Worm (Caenorhabditis elegans) whole organism, early embryonic: Measurements from ENCODE around the gene dos-2.

Experiments
- B0310.2 ChIP-seq: sonication (generic microtip); optimal IDR thresholded peaks from 2 replicates; lab custom pipeline; 2016; ENCODE audit warnings: mild to moderate bottlenecking, missing genetic modification characterization, missing compliant biosample characterization
- F13C5.2 ChIP-seq: sonication (generic microtip); optimal IDR thresholded peaks from 2 replicates; lab custom pipeline; 2017; ENCODE audit warnings: mild to moderate bottlenecking, missing genetic modification characterization, inconsistent platforms, missing compliant biosample characterization
- aly-1 ChIP-seq: sonication (generic microtip); optimal IDR thresholded peaks from 2 replicates; lab custom pipeline; 2016; ENCODE audit warnings: missing genetic modification characterization, missing compliant biosample characterization
- ama-1 ChIP-seq: fragments of 150-350 bp; optimal IDR thresholded peaks from 2 replicates; lab custom pipeline; 2014
- ceh-13 ChIP-seq: fragments of 200-800 bp; sonication (Bioruptor generic); optimal IDR thresholded peaks from 2 replicates; lab custom pipeline; 2018; ENCODE audit warnings: mild to moderate bottlenecking, missing genetic modification characterization, missing compliant biosample characterization
- ceh-36 ChIP-seq: sonication (generic microtip); optimal IDR thresholded peaks from 2 replicates; lab custom pipeline; 2016; ENCODE audit warnings: missing genetic modification characterization, inconsistent platforms, missing compliant biosample characterization
- ets-7 ChIP-seq: sonication (generic microtip); optimal IDR thresholded peaks from 2 replicates; lab custom pipeline; 2016; ENCODE audit warnings: missing genotype, missing genetic modification characterization, missing compliant biosample characterization
- flt-1 ChIP-seq: fragments of 200-800 bp; sonication (Bioruptor generic); IDR thresholded peaks from 2 replicates; pipeline ENCODE4 v1.3.6; 2022; ENCODE audit warnings: missing genetic modification characterization, missing compliant biosample characterization
- hmbx-1 ChIP-seq: sonication (generic microtip); optimal IDR thresholded peaks from 2 replicates; lab custom pipeline; 2016; ENCODE audit warnings: mild to moderate bottlenecking, missing genetic modification characterization, missing compliant biosample characterization
- hmg-4 ChIP-seq: fragments of 200-800 bp; sonication (Bioruptor generic); optimal IDR thresholded peaks from 2 replicates; lab custom pipeline; 2018; ENCODE audit warnings: mild to moderate bottlenecking, missing genetic modification characterization, missing compliant biosample characterization
- hnd-1 ChIP-seq: sonication (generic microtip); optimal IDR thresholded peaks from 2 replicates; lab custom pipeline; 2016; ENCODE audit warnings: missing genetic modification characterization, missing compliant biosample characterization
- pes-1 ChIP-seq: fragments of 200-800 bp; sonication (Bioruptor generic); IDR thresholded peaks from 2 replicates; pipeline ENCODE4 v1.3.6; 2022; ENCODE audit warnings: missing genetic modification reagents, missing genetic modification characterization, missing compliant biosample characterization
- scrt-1 ChIP-seq: fragments of 200-800 bp; sonication (Bioruptor generic); IDR thresholded peaks from 2 replicates; pipeline ENCODE4 v1.3.6; 2022; ENCODE audit warnings: missing genetic modification characterization, missing compliant biosample characterization
- sea-1 ChIP-seq: fragments of 200-800 bp; sonication (Bioruptor generic); conservative IDR thresholded peaks from 2 replicates; pipeline ENCODE4 v1.3.6; 2022; ENCODE audit warnings: missing genetic modification characterization, missing compliant biosample characterization
- tbx-11 ChIP-seq: fragments of 200-800 bp; sonication (Bioruptor generic); IDR thresholded peaks from 2 replicates; pipeline ENCODE4 v1.3.6; 2022; ENCODE audit warnings: missing genetic modification characterization, missing compliant biosample characterization
- tbx-37 ChIP-seq: fragments of 200-800 bp; sonication (Bioruptor generic); conservative IDR thresholded peaks from 2 replicates; pipeline ENCODE4 v1.3.6; 2022; ENCODE audit warnings: missing genetic modification reagents, missing genetic modification characterization, missing compliant biosample characterization
- tra-4 ChIP-seq: sonication (generic microtip); optimal IDR thresholded peaks from 2 replicates; lab custom pipeline; 2017; ENCODE audit warnings: missing genetic modification characterization, missing compliant biosample characterization

The dos-2 gene

ce11 chrII:4007972-4008371 is 31.9 kb downstream of the dos-2 start:
- TF ChIP-seq flt-1 (GFP tag; lab: Robert Waterston, UW) (no peak), sea-1 (GFP tag; lab: Robert Waterston, UW) (no peak), tra-4 (no peak), tbx-37 (GFP tag; lab: Robert Waterston, UW) (no peak)

ce11 chrII:4011518-4011917 is 35.5 kb downstream of the dos-2 start:
- no peak for TF ChIP-seq ceh-13 (GFP tag; lab: Kevin White, UChicago)
- no peak for TF ChIP-seq ets-7 (tag; lab: Kevin White, UChicago)
- TF ChIP-seq scrt-1 (GFP tag; lab: Robert Waterston, UW) = no peak
- no peak for TF ChIP-seq aly-1 (tag; lab: Kevin White, UChicago)
- TF ChIP-seq tbx-37 (GFP tag; lab: Robert Waterston, UW) = no peak

ce11 chrII:4018617-4019016 is 42.6 kb downstream of the dos-2 start, which contains the start of gene K07D4.6:
TSS of gene K07D4.6 (minus strand) at chrII:4018717.
- TF ChIP-seq hmg-4 (GFP tag; lab: Kevin White, UChicago) (no peak), tra-4 (no peak), ceh-13 (GFP tag; lab: Kevin White, UChicago) (no peak), ets-7 (tag; lab: Kevin White, UChicago) (no peak), ama-1 (no peak), pes-1 (GFP tag; lab: Robert Waterston, UW) (no peak), scrt-1 (GFP tag; lab: Robert Waterston, UW) (no peak)

ce11 chrII:4025462-4025861 is 49.4 kb downstream of the dos-2 start, which contains the start of gene K07D4.5:
TSS of gene K07D4.5 (minus strand) at chrII:4025562.
- TF ChIP-seq F13C5.2 (tag; lab: Kevin White, UChicago) = no peak
- no peak for TF ChIP-seq ceh-36 (tag; lab: Kevin White, UChicago)
- TF ChIP-seq tbx-37 (GFP tag; lab: Robert Waterston, UW) = no peak
- TF ChIP-seq B0310.2 (tag; lab: Kevin White, UChicago) = no peak
- TF ChIP-seq scrt-1 (GFP tag; lab: Robert Waterston, UW) = no peak
- no peak for TF ChIP-seq ama-1
- no peak for TF ChIP-seq flt-1 (GFP tag; lab: Robert Waterston, UW)
- no peak for TF ChIP-seq hmbx-1 (tag; lab: Kevin White, UChicago)
- TF ChIP-seq hmg-4 (GFP tag; lab: Kevin White, UChicago) = no peak
- TF ChIP-seq sea-1 (GFP tag; lab: Robert Waterston, UW) = no peak
- no peak for TF ChIP-seq pes-1 (GFP tag; lab: Robert Waterston, UW)
- no peak for TF ChIP-seq aly-1 (tag; lab: Kevin White, UChicago)
- TF ChIP-seq ets-7 (tag; lab: Kevin White, UChicago) = no peak
- no peak for TF ChIP-seq tra-4
- no peak for TF ChIP-seq hnd-1 (tag; lab: Kevin White, UChicago)
- TF ChIP-seq tbx-11 = no peak
- TF ChIP-seq ceh-13 (GFP tag; lab: Kevin White, UChicago) = no peak
